Worm (Caenorhabditis elegans): ENCODE data around the gene F40G12.6.
"Not testable (repeated sequence)": the region's sequence is repeated elsewhere in the genome, so short reads cannot be mapped to it uniquely, and the experiment has no call there.

The F40G12.6 gene

DNA sequence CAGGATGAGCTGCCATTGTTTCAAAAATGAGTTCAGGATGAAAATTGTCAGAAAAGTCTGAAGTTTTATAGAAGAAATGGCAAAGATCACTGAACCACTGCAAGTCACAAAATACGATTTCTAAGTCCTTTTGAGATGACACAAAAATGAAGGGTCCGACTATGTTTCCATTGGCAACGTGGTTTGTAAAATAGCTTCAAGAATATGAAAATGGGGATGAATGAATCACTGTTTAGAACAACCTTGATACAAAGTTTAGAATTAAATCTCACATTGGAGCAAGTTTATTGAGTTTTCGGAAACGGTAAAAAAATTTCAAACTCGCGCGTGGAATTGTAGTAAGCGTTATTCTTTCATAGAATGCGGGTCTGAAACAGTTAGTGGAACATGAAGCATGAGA lies 38.2 kb upstream of the F40G12.6 start, which contains the start of gene ddn-3:
Gene ddn-3, minus strand, starts transcription at position 101 of the 400 bp plus-strand sequence.
- TF ChIP-seq flt-1 (GFP tag; IDR thresholded peaks at IDR 0.05), result no peak
- TF ChIP-seq cog-1 (tag; optimal IDR thresholded peaks at IDR 0.05), result no peak
- no peak for TF ChIP-seq T22C8.4 (GFP tag; IDR thresholded peaks at IDR 0.05)
- TF ChIP-seq ztf-29 (GFP tag; IDR thresholded peaks at IDR 0.05), result no peak
- no peak for TF ChIP-seq tab-1 (GFP tag; IDR thresholded peaks at IDR 0.05)
- TF ChIP-seq med-1 (GFP tag; optimal IDR thresholded peaks at IDR 0.05; ENCODE audit: insufficient read depth), result no peak
- TF ChIP-seq klf-2 (GFP tag; conservative IDR thresholded peaks at IDR 0.05), result no peak
- TF ChIP-seq ref-1 (GFP tag; conservative IDR thresholded peaks at IDR 0.05), result no peak

DNA sequence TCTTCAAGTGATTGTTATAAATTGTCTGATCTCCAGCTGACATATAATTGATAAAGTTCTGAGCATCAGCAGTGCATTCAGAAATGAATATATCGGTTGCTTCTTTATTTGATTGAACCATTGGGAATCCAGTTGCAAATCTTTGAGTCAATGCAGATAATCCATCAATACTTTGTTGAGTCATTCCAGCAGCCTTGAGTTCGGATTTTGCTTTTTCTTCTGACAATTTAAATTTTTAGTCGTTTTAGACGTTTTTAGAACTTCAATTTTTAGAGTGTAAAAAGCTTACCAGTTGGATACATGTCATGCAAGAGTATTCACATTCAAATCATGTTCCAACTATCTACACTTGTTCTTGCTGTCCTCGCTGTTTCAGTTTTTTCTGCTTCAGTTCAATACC lies 36.7 kb upstream of the F40G12.6 start, which contains the start of gene F14D7.14:
Gene F14D7.14, plus strand, starts transcription at position 301 of the 400 bp plus-strand sequence.
- TF ChIP-seq ztf-23 (GFP tag; IDR thresholded peaks at IDR 0.05); klf-2 (GFP tag; conservative IDR thresholded peaks at IDR 0.05); tab-1 (GFP tag; IDR thresholded peaks at IDR 0.05): not testable (repeated sequence)

DNA sequence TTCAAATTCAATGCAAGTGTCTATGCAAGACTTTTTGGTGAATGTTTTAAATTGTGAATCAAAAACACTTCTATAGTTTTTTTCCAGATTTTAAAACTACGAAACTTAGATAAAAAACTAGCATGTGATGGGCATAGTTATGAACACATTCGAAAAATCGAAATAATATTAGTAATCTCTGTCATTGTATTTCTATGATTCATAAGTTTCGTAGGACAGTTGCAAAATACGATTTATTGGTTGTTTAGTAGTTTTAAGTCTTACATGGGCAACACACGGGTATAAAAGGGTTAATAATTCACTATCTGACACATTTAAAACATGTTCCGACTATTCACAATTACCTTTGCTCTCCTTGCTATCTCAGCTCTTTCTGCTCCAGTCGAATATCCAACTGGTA lies 35.2 kb upstream of the F40G12.6 start, which contains the start of gene spig-5:
Gene spig-5, plus strand, starts transcription at position 301 of the 400 bp plus-strand sequence.
- TF ChIP-seq T22C8.4 (GFP tag; IDR thresholded peaks at IDR 0.05); ref-1 (GFP tag; conservative IDR thresholded peaks at IDR 0.05); flt-1 (GFP tag; IDR thresholded peaks at IDR 0.05): not testable (repeated sequence)

DNA sequence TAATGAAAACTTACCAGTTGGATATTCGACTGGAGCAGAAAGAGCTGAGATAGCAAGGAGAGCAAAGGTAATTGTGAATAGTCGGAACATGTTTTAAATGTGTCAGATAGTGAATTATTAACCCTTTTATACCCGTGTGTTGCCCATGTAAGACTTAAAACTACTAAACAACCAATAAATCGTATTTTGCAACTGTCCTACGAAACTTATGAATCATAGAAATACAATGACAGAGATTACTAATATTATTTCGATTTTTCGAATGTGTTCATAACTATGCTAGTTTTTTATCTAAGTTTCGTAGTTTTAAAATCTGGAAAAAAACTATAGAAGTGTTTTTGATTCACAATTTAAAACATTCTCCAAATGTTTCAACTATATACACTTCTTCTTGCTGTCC lies 33.9 kb upstream of the F40G12.6 start, which contains the start of gene spig-4:
Gene spig-4, minus strand, starts transcription at position 101 of the 400 bp plus-strand sequence.
- not testable (repeated sequence) for TF ChIP-seq ztf-29 (GFP tag; IDR thresholded peaks at IDR 0.05); tab-1 (GFP tag; IDR thresholded peaks at IDR 0.05); cog-1 (tag; optimal IDR thresholded peaks at IDR 0.05)

DNA sequence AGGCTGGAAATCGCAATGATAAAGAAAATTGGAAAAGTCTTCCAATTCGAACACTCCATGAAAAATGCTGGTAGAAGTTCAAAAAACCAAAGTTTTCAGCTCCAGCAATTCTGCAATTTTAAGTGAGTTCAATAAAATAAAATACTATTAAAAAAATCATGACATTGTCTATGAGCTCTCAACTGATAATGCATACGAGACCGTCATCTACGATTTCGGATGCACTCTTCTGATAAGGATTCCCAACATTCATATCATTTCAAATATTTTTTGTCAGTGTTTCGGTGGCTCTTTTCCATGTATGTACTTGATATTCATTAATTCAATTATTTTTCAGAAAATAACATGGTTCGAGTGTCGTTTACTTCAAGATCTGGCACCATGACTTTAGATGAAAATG lies 28.2 kb upstream of the F40G12.6 start, which contains the start of gene F14D7.6:
Gene F14D7.6, plus strand, starts transcription at position 338 of the 400 bp plus-strand sequence.
- no peak for TF ChIP-seq ztf-23 (GFP tag; IDR thresholded peaks at IDR 0.05)
- no peak for TF ChIP-seq T22C8.4 (GFP tag; IDR thresholded peaks at IDR 0.05)
- TF ChIP-seq klf-2 (GFP tag; conservative IDR thresholded peaks at IDR 0.05), result no peak
- TF ChIP-seq flt-1 (GFP tag; IDR thresholded peaks at IDR 0.05), result no peak
- TF ChIP-seq med-1 (GFP tag; optimal IDR thresholded peaks at IDR 0.05; ENCODE audit: insufficient read depth), result no peak
- no peak for TF ChIP-seq cog-1 (tag; optimal IDR thresholded peaks at IDR 0.05)
- TF ChIP-seq ztf-29 (GFP tag; IDR thresholded peaks at IDR 0.05), result no peak
- TF ChIP-seq tab-1 (GFP tag; IDR thresholded peaks at IDR 0.05), result no peak
- TF ChIP-seq ref-1 (GFP tag; conservative IDR thresholded peaks at IDR 0.05), result no peak

DNA sequence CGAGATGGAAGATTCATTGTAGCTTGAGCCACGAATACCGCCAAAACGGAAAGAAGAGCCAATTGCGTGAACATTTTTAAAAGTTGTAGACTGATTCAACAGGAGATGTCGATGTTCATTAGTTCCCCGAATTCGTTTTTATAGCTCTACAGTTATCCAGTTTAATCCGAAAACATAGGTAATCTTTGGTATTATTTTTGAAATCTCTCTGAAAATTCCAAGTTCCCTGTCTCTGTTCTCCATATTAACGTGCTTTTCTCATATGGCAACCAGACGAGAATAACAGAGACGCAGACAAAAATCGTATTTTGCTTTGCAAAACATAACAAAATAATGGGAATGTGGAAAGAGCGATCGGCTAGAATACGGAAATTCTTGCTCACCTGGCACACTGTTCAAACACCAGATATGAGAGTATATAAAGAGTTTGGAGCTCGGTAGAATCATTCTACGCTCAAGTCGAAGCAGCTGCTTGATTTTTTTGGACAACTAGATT lies 26.7 kb upstream of the F40G12.6 start, which contains the start of the genes spig-3 and F14D7.12:
Gene spig-3, minus strand, starts transcription at position 101 of the 496 bp plus-strand sequence.
Gene F14D7.12, plus strand, starts transcription at position 446 of the 496 bp plus-strand sequence.
- TF ChIP-seq ref-1 (GFP tag; conservative IDR thresholded peaks at IDR 0.05) (no peak), cog-1 (tag; optimal IDR thresholded peaks at IDR 0.05) (no peak), ztf-23 (GFP tag; IDR thresholded peaks at IDR 0.05) (no peak), flt-1 (GFP tag; IDR thresholded peaks at IDR 0.05) (no peak), tab-1 (GFP tag; IDR thresholded peaks at IDR 0.05) (no peak), ztf-29 (GFP tag; IDR thresholded peaks at IDR 0.05) (no peak), med-1 (GFP tag; optimal IDR thresholded peaks at IDR 0.05; ENCODE audit: insufficient read depth) (no peak)

DNA sequence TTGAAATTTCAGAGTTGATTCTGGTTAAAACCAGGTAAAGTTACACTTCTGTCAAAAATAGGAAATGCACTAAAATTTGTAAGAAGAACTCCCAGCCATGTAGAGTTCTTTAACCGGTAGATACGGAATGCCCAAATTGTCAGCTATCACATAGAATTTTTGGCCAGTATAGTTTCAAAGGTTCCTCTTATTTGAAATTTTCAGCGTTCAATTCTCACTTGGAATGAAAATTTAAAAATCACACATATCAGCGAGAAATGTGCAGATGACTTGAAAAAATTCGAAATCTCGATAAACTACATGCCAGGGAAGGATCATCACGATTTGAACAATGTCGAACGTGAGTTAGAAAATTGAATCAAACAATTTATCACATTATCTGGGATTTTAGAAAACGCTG lies 23.6 kb upstream of the F40G12.6 start, which contains the start of gene F14D7.3:
Gene F14D7.3, plus strand, starts transcription at position 301 of the 400 bp plus-strand sequence.
- TF ChIP-seq cog-1 (tag; optimal IDR thresholded peaks at IDR 0.05), result no peak
- TF ChIP-seq ztf-29 (GFP tag; IDR thresholded peaks at IDR 0.05), result no peak
- no peak for TF ChIP-seq flt-1 (GFP tag; IDR thresholded peaks at IDR 0.05)
- TF ChIP-seq tab-1 (GFP tag; IDR thresholded peaks at IDR 0.05), result no peak
- no peak for TF ChIP-seq T22C8.4 (GFP tag; IDR thresholded peaks at IDR 0.05)
- TF ChIP-seq ztf-23 (GFP tag; IDR thresholded peaks at IDR 0.05), result no peak
- TF ChIP-seq med-1 (GFP tag; optimal IDR thresholded peaks at IDR 0.05; ENCODE audit: insufficient read depth), result no peak
- TF ChIP-seq klf-2 (GFP tag; conservative IDR thresholded peaks at IDR 0.05), result no peak

DNA sequence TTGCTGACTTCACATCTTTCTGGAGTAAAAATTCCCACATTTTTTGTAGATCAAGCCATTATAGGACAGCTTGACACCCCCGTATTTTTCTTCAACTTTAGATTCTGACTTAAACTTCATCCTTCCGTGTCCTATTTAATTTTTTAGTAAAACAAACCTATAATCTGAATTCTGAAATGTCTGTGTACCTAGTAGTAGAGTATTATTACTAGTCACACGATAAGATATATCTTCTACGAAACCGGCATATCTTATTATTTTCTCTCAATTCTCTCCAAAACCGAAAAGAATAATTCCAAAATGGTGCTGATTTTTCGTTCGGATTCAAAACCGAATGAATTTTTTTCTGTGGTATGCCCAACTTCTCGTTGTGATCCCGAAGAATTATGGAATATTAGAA lies 21.5 kb upstream of the F40G12.6 start, which contains the start of gene F14D7.9:
Gene F14D7.9, plus strand, starts transcription at position 301 of the 400 bp plus-strand sequence.
- TF ChIP-seq med-1 (GFP tag; optimal IDR thresholded peaks at IDR 0.05; ENCODE audit: insufficient read depth), result no peak
- TF ChIP-seq ref-1 (GFP tag; conservative IDR thresholded peaks at IDR 0.05), result no peak
- no peak for TF ChIP-seq tab-1 (GFP tag; IDR thresholded peaks at IDR 0.05)
- TF ChIP-seq ztf-23 (GFP tag; IDR thresholded peaks at IDR 0.05), result no peak
- TF ChIP-seq T22C8.4 (GFP tag; IDR thresholded peaks at IDR 0.05), result no peak

DNA sequence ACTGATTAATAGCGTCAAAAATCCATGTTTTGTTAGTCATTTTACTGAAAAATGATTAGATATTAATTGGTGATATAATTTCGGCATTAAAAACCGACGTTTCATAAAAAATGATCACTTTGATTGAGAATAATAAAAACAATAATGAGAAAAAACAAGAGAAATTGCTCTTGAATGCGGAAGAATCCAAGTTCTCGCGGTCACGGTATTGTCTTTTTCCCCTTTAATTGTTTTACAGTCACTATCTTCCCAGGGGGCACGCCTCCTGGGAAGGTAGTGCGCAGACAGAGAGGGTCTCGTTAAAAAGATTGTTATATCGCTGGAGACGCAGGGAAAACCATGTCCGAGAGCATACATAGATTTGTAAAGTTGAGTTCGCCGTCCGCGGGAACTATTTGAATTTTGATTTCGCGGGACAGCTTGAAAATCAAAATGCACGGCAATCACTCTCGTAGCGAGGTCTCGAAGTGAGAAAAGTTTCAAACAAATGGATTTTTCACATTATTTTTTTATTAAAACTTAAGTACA lies 20.8 kb upstream of the F40G12.6 start, which contains the start of gene F14D7.2:
Gene F14D7.2, minus strand, starts transcription at position 51 of the 528 bp plus-strand sequence.
- TF ChIP-seq tab-1 (GFP tag; IDR thresholded peaks at IDR 0.05) (no peak), klf-2 (GFP tag; conservative IDR thresholded peaks at IDR 0.05) (no peak), flt-1 (GFP tag; IDR thresholded peaks at IDR 0.05) (no peak), ref-1 (GFP tag; conservative IDR thresholded peaks at IDR 0.05) (no peak), ztf-23 (GFP tag; IDR thresholded peaks at IDR 0.05) (no peak), ztf-29 (GFP tag; IDR thresholded peaks at IDR 0.05) (no peak), cog-1 (tag; optimal IDR thresholded peaks at IDR 0.05) (no peak)

DNA sequence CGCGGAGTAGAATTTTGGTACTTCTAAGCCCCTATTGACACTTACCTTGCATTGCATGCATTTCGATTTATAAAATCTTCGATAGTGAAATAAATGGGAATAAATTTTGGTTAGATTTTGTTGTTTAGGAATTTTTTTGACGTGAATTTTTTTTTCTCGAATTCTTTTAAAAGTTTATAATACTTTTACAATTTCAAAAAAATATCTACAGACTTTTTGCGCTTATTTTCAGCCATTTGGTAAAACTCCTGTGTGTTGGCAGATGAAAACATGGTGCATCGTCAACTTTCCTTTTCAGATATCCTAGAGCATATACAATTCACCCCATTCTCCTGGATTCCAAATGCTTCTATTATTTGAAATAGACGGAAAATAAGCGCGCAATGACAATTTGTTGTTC lies 17.7 kb upstream of the F40G12.6 start, which contains the start of gene F14D7.18:
Gene F14D7.18, minus strand, starts transcription at position 101 of the 400 bp plus-strand sequence.
- TF ChIP-seq ztf-29 (GFP tag; IDR thresholded peaks at IDR 0.05), result no peak
- TF ChIP-seq cog-1 (tag; optimal IDR thresholded peaks at IDR 0.05), result no peak
- no peak for TF ChIP-seq klf-2 (GFP tag; conservative IDR thresholded peaks at IDR 0.05)
- TF ChIP-seq flt-1 (GFP tag; IDR thresholded peaks at IDR 0.05), result no peak
- TF ChIP-seq tab-1 (GFP tag; IDR thresholded peaks at IDR 0.05), result no peak
- TF ChIP-seq ztf-23 (GFP tag; IDR thresholded peaks at IDR 0.05), result no peak
- no peak for TF ChIP-seq T22C8.4 (GFP tag; IDR thresholded peaks at IDR 0.05)
